Worm (Caenorhabditis elegans) whole organism, L2 larva: ENCODE data around the gene fut-5.

ENCODE experiments used
- R02D3.7 ChIP-seq: fragments of 150-350 bp; optimal IDR thresholded peaks from 2 replicates; lab custom pipeline; 2014; ENCODE audit warnings: missing biosample characterization, missing genetic modification characterization
- Y55F3AM.14 ChIP-seq: fragments of 200-800 bp; sonication (Bioruptor generic); optimal IDR thresholded peaks from 2 replicates; lab custom pipeline; 2018; ENCODE audit warnings: mild to moderate bottlenecking, missing genetic modification characterization, missing compliant biosample characterization
- ZK546.5 ChIP-seq: sonication (generic microtip); optimal IDR thresholded peaks from 2 replicates; lab custom pipeline; 2017; ENCODE audit warnings: missing biosample characterization, missing genetic modification characterization
- aly-2 ChIP-seq: fragments of 150-350 bp; optimal IDR thresholded peaks from 2 replicates; lab custom pipeline; 2014; ENCODE audit warnings: missing biosample characterization, missing genetic modification characterization
- blmp-1 ChIP-seq: sonication (generic microtip); optimal IDR thresholded peaks from 2 replicates; lab custom pipeline; 2017; ENCODE audit warnings: missing genetic modification characterization, mild to moderate bottlenecking, missing compliant biosample characterization, antibody characterized with exemption, moderate library complexity; ENCODE audit not compliant: insufficient read depth
- ceh-16 ChIP-seq: fragments of 150-350 bp; optimal IDR thresholded peaks from 2 replicates; lab custom pipeline; 2014; ENCODE audit warnings: missing biosample characterization, missing genetic modification characterization
- ceh-82 ChIP-seq: fragments of 150-350 bp; optimal IDR thresholded peaks from 2 replicates; lab custom pipeline; 2014; ENCODE audit warnings: missing biosample characterization, missing genetic modification characterization
- crh-2 ChIP-seq: sonication (generic microtip); optimal IDR thresholded peaks from 2 replicates; lab custom pipeline; 2017; ENCODE audit warnings: missing biosample characterization, missing genetic modification characterization
- dmd-4 ChIP-seq: sonication (generic microtip); optimal IDR thresholded peaks from 2 replicates; lab custom pipeline; 2017; ENCODE audit warnings: missing biosample characterization, missing genetic modification characterization
- egl-27 ChIP-seq: sonication (generic microtip); optimal IDR thresholded peaks from 3 replicates; lab custom pipeline; 2017; ENCODE audit warnings: missing biosample characterization, missing genetic modification reagents, missing genetic modification characterization
- elt-1 ChIP-seq: fragments of 150-350 bp; optimal IDR thresholded peaks from 2 replicates; lab custom pipeline; 2014; ENCODE audit warnings: missing biosample characterization, missing genetic modification characterization
- elt-3 ChIP-seq: sonication (generic microtip); optimal IDR thresholded peaks from 2 replicates; lab custom pipeline; 2017; ENCODE audit warnings: missing biosample characterization, missing genetic modification characterization
- fos-1 ChIP-seq: fragments of 150-350 bp; optimal IDR thresholded peaks from 2 replicates; lab custom pipeline; 2014; ENCODE audit warnings: missing biosample characterization, missing genetic modification characterization
- gmeb-1 ChIP-seq: fragments of 150-350 bp; optimal IDR thresholded peaks from 2 replicates; lab custom pipeline; 2014; ENCODE audit warnings: missing biosample characterization, missing genetic modification characterization
- lin-39 ChIP-seq: fragments of 150-350 bp; optimal IDR thresholded peaks from 2 replicates; lab custom pipeline; 2014; ENCODE audit warnings: missing biosample characterization, missing genetic modification reagents, missing genetic modification characterization
- lsy-2 ChIP-seq, 2 experiments: fragments of 150-350 bp in 1 of 2; sonication (generic microtip) in 1 of 2; optimal IDR thresholded peaks; 2 replicates each; lab custom pipeline; 2014 to 2017; ENCODE audit warnings: missing biosample characterization in 2 of 2, missing genetic modification characterization in 2 of 2
- mbf-1 ChIP-seq: sonication (generic microtip); optimal IDR thresholded peaks from 2 replicates; lab custom pipeline; 2017; ENCODE audit warnings: missing biosample characterization, missing genetic modification characterization
- nhr-10 ChIP-seq: sonication (generic microtip); optimal IDR thresholded peaks from 2 replicates; lab custom pipeline; 2017; ENCODE audit warnings: missing biosample characterization, missing genetic modification characterization
- nhr-12 ChIP-seq: fragments of 150-350 bp; optimal IDR thresholded peaks from 2 replicates; lab custom pipeline; 2014; ENCODE audit warnings: missing biosample characterization, missing genetic modification characterization
- nhr-129 ChIP-seq: fragments of 150-350 bp; optimal IDR thresholded peaks from 2 replicates; lab custom pipeline; 2014; ENCODE audit warnings: missing biosample characterization, missing genetic modification characterization
- nhr-21 ChIP-seq: fragments of 150-350 bp; optimal IDR thresholded peaks from 2 replicates; lab custom pipeline; 2014; ENCODE audit warnings: missing biosample characterization, missing genetic modification characterization
- nhr-23 ChIP-seq: fragments of 150-350 bp; optimal IDR thresholded peaks from 2 replicates; lab custom pipeline; 2014; ENCODE audit warnings: missing biosample characterization, missing genetic modification reagents, missing genetic modification characterization
- nhr-25 ChIP-seq: fragments of 150-350 bp; sonication (generic microtip); optimal IDR thresholded peaks from 3 replicates; lab custom pipeline; 2014; ENCODE audit warnings: missing biosample characterization, missing genetic modification characterization
- nhr-6 ChIP-seq: fragments of 150-350 bp; optimal IDR thresholded peaks from 2 replicates; lab custom pipeline; 2014; ENCODE audit warnings: missing biosample characterization, missing genetic modification characterization
- nhr-77 ChIP-seq: fragments of 150-350 bp; optimal IDR thresholded peaks from 2 replicates; lab custom pipeline; 2014; ENCODE audit warnings: missing biosample characterization, missing genetic modification characterization
- sem-4 ChIP-seq: fragments of 150-350 bp; optimal IDR thresholded peaks from 2 replicates; lab custom pipeline; 2014; ENCODE audit warnings: missing biosample characterization, missing genetic modification reagents, missing genetic modification characterization
- skn-1 ChIP-seq: sonication (generic microtip); optimal IDR thresholded peaks from 2 replicates; lab custom pipeline; 2017; ENCODE audit warnings: missing biosample characterization, missing genetic modification characterization
- sma-9 ChIP-seq, 2 experiments: fragments of 150-350 bp in 1 of 2; sonication (generic microtip) in 1 of 2; optimal IDR thresholded peaks; 2 replicates each; lab custom pipeline; 2014 to 2016; ENCODE audit warnings: missing genetic modification characterization in 2 of 2, mild to moderate bottlenecking in 1 of 2, missing biosample characterization in 1 of 2, missing compliant biosample characterization in 1 of 2, missing genetic modification reagents in 1 of 2, moderate library complexity in 1 of 2
- snpc-4 ChIP-seq: fragments of 150-350 bp; optimal IDR thresholded peaks from 2 replicates; lab custom pipeline; 2014; ENCODE audit warnings: missing biosample characterization, missing genetic modification characterization
- unc-39 ChIP-seq: fragments of 150-350 bp; optimal IDR thresholded peaks from 2 replicates; lab custom pipeline; 2014; ENCODE audit warnings: missing biosample characterization, missing genetic modification characterization
- unc-55 ChIP-seq: fragments of 150-350 bp; sonication (generic microtip); optimal IDR thresholded peaks from 3 replicates; lab custom pipeline; 2014; ENCODE audit warnings: missing biosample characterization, missing genetic modification reagents, missing genetic modification characterization
- zag-1 ChIP-seq: fragments of 150-350 bp; optimal IDR thresholded peaks from 2 replicates; lab custom pipeline; 2014; ENCODE audit warnings: missing biosample characterization, missing genetic modification characterization
- ztf-11 ChIP-seq: sonication (generic microtip); optimal IDR thresholded peaks from 2 replicates; lab custom pipeline; 2017; ENCODE audit warnings: missing biosample characterization, missing genetic modification characterization
- ztf-4 ChIP-seq: fragments of 150-350 bp; optimal IDR thresholded peaks from 2 replicates; lab custom pipeline; 2014; ENCODE audit warnings: missing biosample characterization, missing genetic modification characterization

The fut-5 gene

ce11 chrII:4684852-4685251 lies 17.4 kb upstream of the fut-5 start:
- TF ChIP-seq nhr-23 (tag; lab: Kevin White, UChicago), result no peak
- TF ChIP-seq mbf-1 (tag; lab: Kevin White, UChicago), result no peak
- no peak for TF ChIP-seq nhr-25 (tag; lab: Kevin White, UChicago)
- no peak for TF ChIP-seq ZK546.5 (tag; lab: Kevin White, UChicago)
- no peak for TF ChIP-seq blmp-1
- TF ChIP-seq unc-39 (tag; lab: Kevin White, UChicago), result no peak
- no peak for TF ChIP-seq skn-1 (tag; lab: Kevin White, UChicago)
- no peak for TF ChIP-seq sem-4
- TF ChIP-seq ztf-4 (tag; lab: Kevin White, UChicago), result no peak
- no peak for TF ChIP-seq dmd-4 (tag; lab: Kevin White, UChicago)
- TF ChIP-seq elt-3, result no peak
- no peak for TF ChIP-seq nhr-77 (tag; lab: Kevin White, UChicago)

DNA sequence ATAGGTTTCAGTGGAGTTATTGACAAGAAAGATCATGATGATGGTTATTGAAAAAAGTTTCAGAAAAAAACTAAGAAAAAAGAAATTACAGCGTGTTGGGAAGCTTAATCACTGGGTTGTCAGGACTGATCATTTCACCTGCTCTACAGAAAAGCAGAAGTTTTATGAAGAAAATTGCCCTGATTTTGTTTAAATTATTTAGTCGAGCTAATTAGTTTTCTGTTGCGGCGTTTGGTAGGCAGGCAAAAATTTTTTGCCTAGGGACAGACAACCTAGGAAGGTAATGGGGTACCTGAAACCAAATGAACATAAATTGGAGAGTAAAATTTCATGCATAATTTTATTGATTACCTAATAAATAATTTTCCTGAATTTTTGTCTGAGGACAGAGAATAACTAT lies 16.2 kb upstream of the fut-5 start, which contains the start of gene sre-40:
Gene sre-40 (minus strand): TSS at position 101 of the 400 bp plus-strand sequence.
- TF ChIP-seq skn-1 (tag; lab: Kevin White, UChicago), result no peak
- no peak for TF ChIP-seq sma-9 (GFP tag; optimal IDR thresholded peaks at IDR 0.05; lab: Kevin White, UChicago)
- no peak for TF ChIP-seq sma-9 (tag; optimal IDR thresholded peaks at IDR 0.05; lab: Kevin White, UChicago)
- no peak for TF ChIP-seq nhr-12 (tag; lab: Kevin White, UChicago)
- no peak for TF ChIP-seq aly-2 (tag; lab: Kevin White, UChicago)
- no peak for TF ChIP-seq ztf-4 (tag; lab: Kevin White, UChicago)
- no peak for TF ChIP-seq ceh-16 (tag; lab: Kevin White, UChicago)
- no peak for TF ChIP-seq nhr-6 (tag; lab: Kevin White, UChicago)
- TF ChIP-seq unc-55 (GFP tag; lab: Kevin White, UChicago), result no peak
- no peak for TF ChIP-seq lin-39

- no peak for TF ChIP-seq ztf-11 (tag; lab: Kevin White, UChicago)
- TF ChIP-seq R02D3.7 (tag; lab: Kevin White, UChicago), result no peak
- no peak for TF ChIP-seq fos-1 (tag; lab: Kevin White, UChicago)
- TF ChIP-seq ceh-16 (tag; lab: Kevin White, UChicago), result no peak
- TF ChIP-seq Y55F3AM.14 (GFP tag; lab: Kevin White, UChicago), result no peak
- TF ChIP-seq blmp-1, result no peak
- no peak for TF ChIP-seq dmd-4 (tag; lab: Kevin White, UChicago)
- no peak for TF ChIP-seq nhr-12 (tag; lab: Kevin White, UChicago)
- TF ChIP-seq nhr-21 (tag; lab: Kevin White, UChicago), result no peak
- TF ChIP-seq snpc-4, result no peak
- no peak for TF ChIP-seq crh-2 (tag; lab: Kevin White, UChicago)
- TF ChIP-seq elt-3, result no peak
- TF ChIP-seq elt-1 (tag; lab: Kevin White, UChicago), result no peak
- no peak for TF ChIP-seq unc-39 (tag; lab: Kevin White, UChicago)
- TF ChIP-seq mbf-1 (tag; lab: Kevin White, UChicago), result no peak
- TF ChIP-seq ztf-4 (tag; lab: Kevin White, UChicago), result no peak
- TF ChIP-seq ceh-82, result no peak
Observed at ce11 chrII:4681391-4681790, 13.9 kb upstream of the fut-5 start, which contains the start of gene T05A7.7. T05A7.7 (minus strand) TSS chrII:4681491.

DNA sequence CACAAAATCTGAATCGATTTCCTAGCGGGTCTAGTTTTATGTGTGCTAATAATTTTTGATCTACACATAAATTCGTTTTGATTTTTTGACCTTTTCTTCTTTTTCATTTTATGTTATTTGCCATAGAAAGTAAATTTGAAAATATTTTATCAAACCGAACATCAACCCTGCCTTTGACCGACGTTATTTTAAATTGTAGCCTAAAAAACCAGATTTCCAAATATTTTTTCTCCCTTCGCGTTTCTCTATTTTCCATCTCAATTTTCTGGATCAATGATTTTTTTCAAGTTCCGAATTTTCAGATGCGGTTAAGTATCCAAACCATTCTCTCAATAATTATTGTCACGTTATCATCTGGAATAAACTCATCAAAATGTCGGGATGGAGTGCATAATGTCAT lies 10.4 kb upstream of the fut-5 start, which contains the start of gene T05A7.1:
Gene T05A7.1 (plus strand): TSS at position 301 of the 400 bp plus-strand sequence.
- no peak for TF ChIP-seq ZK546.5 (tag; lab: Kevin White, UChicago)
- no peak for TF ChIP-seq Y55F3AM.14 (GFP tag; lab: Kevin White, UChicago)
- TF ChIP-seq nhr-25 (tag; lab: Kevin White, UChicago), result no peak
- TF ChIP-seq lsy-2 (tag; optimal IDR thresholded peaks at IDR 0.05; lab: Kevin White, UChicago), result no peak
- no peak for TF ChIP-seq crh-2 (tag; lab: Kevin White, UChicago)
- no peak for TF ChIP-seq zag-1 (tag; lab: Kevin White, UChicago)
- no peak for TF ChIP-seq dmd-4 (tag; lab: Kevin White, UChicago)
- no peak for TF ChIP-seq nhr-12 (tag; lab: Kevin White, UChicago)
- TF ChIP-seq elt-3, result no peak
- TF ChIP-seq snpc-4, result no peak
- TF ChIP-seq nhr-129 (tag; lab: Kevin White, UChicago), result no peak
- TF ChIP-seq ceh-82, result no peak
- TF ChIP-seq gmeb-1 (tag; lab: Kevin White, UChicago), result no peak
- no peak for TF ChIP-seq skn-1 (tag; lab: Kevin White, UChicago)
- no peak for TF ChIP-seq egl-27 (tag; lab: Kevin White, UChicago)
- TF ChIP-seq nhr-10 (tag; lab: Kevin White, UChicago), result no peak
